Fruit fly (Drosophila melanogaster): ENCODE measurements around the gene corto.

DNA sequence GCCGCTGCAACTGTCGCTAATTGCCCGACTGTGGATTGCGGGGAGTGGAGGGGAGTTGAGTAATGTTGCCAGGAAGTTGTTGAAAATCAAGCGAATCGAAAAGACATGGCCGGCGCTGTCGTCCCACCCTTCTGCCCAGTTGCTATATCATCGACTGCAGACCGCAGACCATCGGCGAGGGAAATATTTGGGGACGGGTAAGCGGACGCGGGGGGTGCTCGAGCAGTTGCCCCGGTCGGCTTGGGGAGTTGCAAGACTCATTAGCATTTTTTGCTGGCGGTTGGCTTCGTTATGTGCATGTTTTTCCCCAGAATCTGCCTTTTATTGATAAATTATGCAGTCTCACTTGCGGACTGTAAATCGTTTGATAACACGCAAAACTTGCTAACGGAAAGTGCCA, 10.3 kb upstream of the corto start:
- TF ChIP-seq Ets98B (GFP tag; IDR thresholded peaks at IDR 0.05) (no peak), rn (GFP tag; IDR thresholded peaks at IDR 0.05) (no peak), CG12605 (GFP tag; IDR thresholded peaks at IDR 0.05) (no peak), EcR (GFP tag; optimal IDR thresholded peaks at IDR 0.05) (no peak)
